Worm (Caenorhabditis elegans) whole organism, L2 larva: ENCODE data around the gene W03H9.1.

Experiments used
- F13H6.1 ChIP-seq: sonication (generic microtip); optimal IDR thresholded peaks from 2 replicates; lab custom pipeline; 2016; ENCODE audit warnings: missing genetic modification characterization, missing compliant biosample characterization
- R02D3.7 ChIP-seq: fragments of 150-350 bp; optimal IDR thresholded peaks from 2 replicates; lab custom pipeline; 2014; ENCODE audit warnings: missing biosample characterization, missing genetic modification characterization
- Y55F3AM.14 ChIP-seq: fragments of 200-800 bp; sonication (Bioruptor generic); optimal IDR thresholded peaks from 2 replicates; lab custom pipeline; 2018; ENCODE audit warnings: mild to moderate bottlenecking, missing genetic modification characterization, missing compliant biosample characterization
- alr-1 ChIP-seq: fragments of 150-350 bp; optimal IDR thresholded peaks from 2 replicates; lab custom pipeline; 2014; ENCODE audit warnings: missing biosample characterization, missing genetic modification characterization
- aly-2 ChIP-seq: fragments of 150-350 bp; optimal IDR thresholded peaks from 2 replicates; lab custom pipeline; 2014; ENCODE audit warnings: missing biosample characterization, missing genetic modification characterization
- blmp-1 ChIP-seq: sonication (generic microtip); optimal IDR thresholded peaks from 2 replicates; lab custom pipeline; 2017; ENCODE audit warnings: missing genetic modification characterization, mild to moderate bottlenecking, missing compliant biosample characterization, antibody characterized with exemption, moderate library complexity; ENCODE audit not compliant: insufficient read depth
- ceh-82 ChIP-seq: fragments of 150-350 bp; optimal IDR thresholded peaks from 2 replicates; lab custom pipeline; 2014; ENCODE audit warnings: missing biosample characterization, missing genetic modification characterization
- crh-2 ChIP-seq: sonication (generic microtip); optimal IDR thresholded peaks from 2 replicates; lab custom pipeline; 2017; ENCODE audit warnings: missing biosample characterization, missing genetic modification characterization
- dmd-4 ChIP-seq: sonication (generic microtip); optimal IDR thresholded peaks from 2 replicates; lab custom pipeline; 2017; ENCODE audit warnings: missing biosample characterization, missing genetic modification characterization
- egl-27 ChIP-seq: sonication (generic microtip); optimal IDR thresholded peaks from 3 replicates; lab custom pipeline; 2017; ENCODE audit warnings: missing biosample characterization, missing genetic modification reagents, missing genetic modification characterization
- elt-1 ChIP-seq: fragments of 150-350 bp; optimal IDR thresholded peaks from 2 replicates; lab custom pipeline; 2014; ENCODE audit warnings: missing biosample characterization, missing genetic modification characterization
- elt-3 ChIP-seq: sonication (generic microtip); optimal IDR thresholded peaks from 2 replicates; lab custom pipeline; 2017; ENCODE audit warnings: missing biosample characterization, missing genetic modification characterization
- gmeb-1 ChIP-seq: fragments of 150-350 bp; optimal IDR thresholded peaks from 2 replicates; lab custom pipeline; 2014; ENCODE audit warnings: missing biosample characterization, missing genetic modification characterization
- lin-11 ChIP-seq: fragments of 150-350 bp; sonication (generic microtip); optimal IDR thresholded peaks from 2 replicates; lab custom pipeline; 2014; ENCODE audit warnings: missing biosample characterization, missing genetic modification characterization, inconsistent platforms, mixed read lengths
- lin-13 ChIP-seq: fragments of 150-350 bp; optimal IDR thresholded peaks from 2 replicates; lab custom pipeline; 2014; ENCODE audit warnings: missing biosample characterization, missing genetic modification reagents, missing genetic modification characterization
- mbf-1 ChIP-seq: sonication (generic microtip); optimal IDR thresholded peaks from 2 replicates; lab custom pipeline; 2017; ENCODE audit warnings: missing biosample characterization, missing genetic modification characterization
- mdl-1 ChIP-seq, 2 experiments: fragments of 150-350 bp in 1 of 2; sonication (generic microtip) in 1 of 2; optimal IDR thresholded peaks; 2 replicates each; lab custom pipeline; 2017; ENCODE audit warnings: missing biosample characterization in 2 of 2, missing genetic modification characterization in 2 of 2
- nhr-11 ChIP-seq: fragments of 150-350 bp; optimal IDR thresholded peaks from 2 replicates; lab custom pipeline; 2014; ENCODE audit warnings: missing biosample characterization, missing genetic modification characterization
- nhr-12 ChIP-seq: fragments of 150-350 bp; optimal IDR thresholded peaks from 2 replicates; lab custom pipeline; 2014; ENCODE audit warnings: missing biosample characterization, missing genetic modification characterization
- nhr-129 ChIP-seq: fragments of 150-350 bp; optimal IDR thresholded peaks from 2 replicates; lab custom pipeline; 2014; ENCODE audit warnings: missing biosample characterization, missing genetic modification characterization
- nhr-21 ChIP-seq: fragments of 150-350 bp; optimal IDR thresholded peaks from 2 replicates; lab custom pipeline; 2014; ENCODE audit warnings: missing biosample characterization, missing genetic modification characterization
- nhr-23 ChIP-seq: fragments of 150-350 bp; optimal IDR thresholded peaks from 2 replicates; lab custom pipeline; 2014; ENCODE audit warnings: missing biosample characterization, missing genetic modification reagents, missing genetic modification characterization
- nhr-237 ChIP-seq: fragments of 150-350 bp; optimal IDR thresholded peaks from 2 replicates; lab custom pipeline; 2014; ENCODE audit warnings: missing biosample characterization, missing genetic modification characterization
- nhr-25 ChIP-seq: fragments of 150-350 bp; sonication (generic microtip); optimal IDR thresholded peaks from 3 replicates; lab custom pipeline; 2014; ENCODE audit warnings: missing biosample characterization, missing genetic modification characterization
- sem-4 ChIP-seq: fragments of 150-350 bp; optimal IDR thresholded peaks from 2 replicates; lab custom pipeline; 2014; ENCODE audit warnings: missing biosample characterization, missing genetic modification reagents, missing genetic modification characterization
- sma-9 ChIP-seq, 2 experiments: fragments of 150-350 bp in 1 of 2; sonication (generic microtip) in 1 of 2; optimal IDR thresholded peaks; 2 replicates each; lab custom pipeline; 2014 to 2016; ENCODE audit warnings: missing genetic modification characterization in 2 of 2, mild to moderate bottlenecking in 1 of 2, missing biosample characterization in 1 of 2, missing compliant biosample characterization in 1 of 2, missing genetic modification reagents in 1 of 2, moderate library complexity in 1 of 2
- snpc-4 ChIP-seq: fragments of 150-350 bp; optimal IDR thresholded peaks from 2 replicates; lab custom pipeline; 2014; ENCODE audit warnings: missing biosample characterization, missing genetic modification characterization
- unc-39 ChIP-seq: fragments of 150-350 bp; optimal IDR thresholded peaks from 2 replicates; lab custom pipeline; 2014; ENCODE audit warnings: missing biosample characterization, missing genetic modification characterization
- unc-55 ChIP-seq: fragments of 150-350 bp; sonication (generic microtip); optimal IDR thresholded peaks from 3 replicates; lab custom pipeline; 2014; ENCODE audit warnings: missing biosample characterization, missing genetic modification reagents, missing genetic modification characterization
- unc-62 ChIP-seq: fragments of 150-350 bp; optimal IDR thresholded peaks from 2 replicates; lab custom pipeline; 2014; ENCODE audit warnings: missing biosample characterization, missing genetic modification reagents, missing genetic modification characterization
- zag-1 ChIP-seq: fragments of 150-350 bp; optimal IDR thresholded peaks from 2 replicates; lab custom pipeline; 2014; ENCODE audit warnings: missing biosample characterization, missing genetic modification characterization
- ztf-11 ChIP-seq: sonication (generic microtip); optimal IDR thresholded peaks from 2 replicates; lab custom pipeline; 2017; ENCODE audit warnings: missing biosample characterization, missing genetic modification characterization
- ztf-4 ChIP-seq: fragments of 150-350 bp; optimal IDR thresholded peaks from 2 replicates; lab custom pipeline; 2014; ENCODE audit warnings: missing biosample characterization, missing genetic modification characterization

The W03H9.1 gene

ce11 chrII:14138849-14139419 lies 11.0 kb downstream of the W03H9.1 start:
- no peak for TF ChIP-seq zag-1
- no peak for TF ChIP-seq unc-39 (tag; lab: Kevin White, UChicago)
- no peak for TF ChIP-seq sem-4
- no peak for TF ChIP-seq elt-3 (tag; lab: Kevin White, UChicago)
- no peak for TF ChIP-seq egl-27
- TF ChIP-seq crh-2 (tag; lab: Kevin White, UChicago) = no peak
- TF ChIP-seq ztf-4 (tag; lab: Kevin White, UChicago) = no peak
- no peak for TF ChIP-seq dmd-4 (tag; lab: Kevin White, UChicago)
- no peak for TF ChIP-seq lin-11
- TF ChIP-seq nhr-129 (tag; lab: Kevin White, UChicago) = no peak
- no peak for TF ChIP-seq Y55F3AM.14 (GFP tag; lab: Kevin White, UChicago)

- TF ChIP-seq unc-62 (GFP tag; lab: Kevin White, UChicago) (no peak), elt-1 (tag; lab: Kevin White, UChicago) (no peak), nhr-23 (no peak), sem-4 (no peak), nhr-129 (tag; lab: Kevin White, UChicago) (no peak)
Observed at ce11 chrII:14137538-14137937, 12.4 kb downstream of the W03H9.1 start, which contains the start of gene K09E4.1. Gene K09E4.1, plus strand, starts transcription at chrII:14137838.

- TF ChIP-seq nhr-237 (tag; lab: Kevin White, UChicago) = no peak
Observed at ce11 chrII:14136302-14136701, 13.6 kb downstream of the W03H9.1 start.

- TF ChIP-seq alr-1 (no peak), nhr-25 (tag; lab: Kevin White, UChicago) (no peak), snpc-4 (tag; lab: Kevin White, UChicago) (no peak), nhr-12 (tag; lab: Kevin White, UChicago) (no peak), aly-2 (tag; lab: Kevin White, UChicago) (no peak), lin-13 (GFP tag; lab: Kevin White, UChicago) (no peak), ztf-4 (tag; lab: Kevin White, UChicago) (no peak), nhr-21 (tag; lab: Kevin White, UChicago) (no peak), sma-9 (GFP tag; optimal IDR thresholded peaks at IDR 0.05; lab: Kevin White, UChicago) (no peak), sma-9 (tag; optimal IDR thresholded peaks at IDR 0.05; lab: Kevin White, UChicago) (no peak), unc-39 (tag; lab: Kevin White, UChicago) (no peak), nhr-23 (no peak)
- TF ChIP-seq, all 48 proteins: peak for 0
Observed at ce11 chrII:14132733-14133132, 17.2 kb downstream of the W03H9.1 start, which contains the start of gene algn-3. Gene algn-3, minus strand, starts transcription at chrII:14132833.

ce11 chrII:14129191-14129590 lies 20.7 kb downstream of the W03H9.1 start:
- TF ChIP-seq unc-55 (no peak), nhr-12 (tag; lab: Kevin White, UChicago) (no peak), sem-4 (no peak), alr-1 (no peak), aly-2 (tag; lab: Kevin White, UChicago) (no peak), ceh-82 (tag; lab: Kevin White, UChicago) (no peak), nhr-129 (tag; lab: Kevin White, UChicago) (no peak)

ce11 chrII:14126841-14127240 lies 23.1 kb downstream of the W03H9.1 start, which contains the start of gene K09E4.3:
Gene K09E4.3, minus strand, starts transcription at chrII:14126941.
- TF ChIP-seq ztf-11 (tag; lab: Kevin White, UChicago) = no peak
- no peak for TF ChIP-seq R02D3.7
- TF ChIP-seq nhr-23 = no peak
- TF ChIP-seq nhr-21 (tag; lab: Kevin White, UChicago) = no peak
- TF ChIP-seq egl-27 = no peak
- no peak for TF ChIP-seq nhr-129 (tag; lab: Kevin White, UChicago)
- TF ChIP-seq gmeb-1 (tag; lab: Kevin White, UChicago) = no peak
- TF ChIP-seq mdl-1 (tag; optimal IDR thresholded peaks at IDR 0.05; lab: Kevin White, UChicago) = no peak
- TF ChIP-seq blmp-1 (tag; lab: Kevin White, UChicago) = no peak
- TF ChIP-seq F13H6.1 (tag; lab: Kevin White, UChicago) = no peak
- TF ChIP-seq sma-9 (GFP tag; optimal IDR thresholded peaks at IDR 0.05; lab: Kevin White, UChicago) = no peak
- TF ChIP-seq sma-9 (tag; optimal IDR thresholded peaks at IDR 0.05; lab: Kevin White, UChicago) = no peak
- no peak for TF ChIP-seq mbf-1 (tag; lab: Kevin White, UChicago)
- no peak for TF ChIP-seq nhr-11 (tag; lab: Kevin White, UChicago)
- TF ChIP-seq zag-1 = no peak
- no peak for TF ChIP-seq sem-4
- TF ChIP-seq crh-2 (tag; lab: Kevin White, UChicago) = no peak
- TF ChIP-seq ceh-82 (tag; lab: Kevin White, UChicago) = no peak
- no peak for TF ChIP-seq dmd-4 (tag; lab: Kevin White, UChicago)
